Fruit fly (Drosophila melanogaster): ENCODE data around the gene CG44098.

CG44098 gene

dm6 chr3R:4804828-4805707 lies 32.1 kb upstream of the CG44098 start (continued):
- TF ChIP-seq lov (optimal IDR thresholded peaks at IDR 0.05) = no peak
- TF ChIP-seq lov (GFP tag; IDR thresholded peaks at IDR 0.05) = no peak
- peak; percentile 63 for TF ChIP-seq CG4282 (GFP tag; optimal IDR thresholded peaks at IDR 0.05)
- no peak for TF ChIP-seq inv (GFP tag; IDR thresholded peaks at IDR 0.05; ENCODE audit: partially characterized antibody)
- TF ChIP-seq Spps (tag; optimal IDR thresholded peaks at IDR 0.05) = peak; percentile 46
- TF ChIP-seq vfl (GFP tag; optimal IDR thresholded peaks at IDR 0.05) = peak; percentile 9
- peak; percentile 13; the same call in 1 of the 2 replicates for TF ChIP-seq CG1024 (GFP tag; IDR thresholded peaks at IDR 0.05)
- no peak for TF ChIP-seq CG3995 (GFP tag; optimal IDR thresholded peaks at IDR 0.05)
- TF ChIP-seq tll (GFP tag; optimal IDR thresholded peaks at IDR 0.05) = no peak
- no peak; the same call in 1 of the 3 replicates for TF ChIP-seq ci (GFP tag; IDR thresholded peaks at IDR 0.05)
- no peak for TF ChIP-seq CG9797 (GFP tag; optimal IDR thresholded peaks at IDR 0.05)
- no peak for TF ChIP-seq CG8944 (GFP tag; optimal IDR thresholded peaks at IDR 0.05)
- TF ChIP-seq schlank (tag; optimal IDR thresholded peaks at IDR 0.05) = no peak
- peak; percentile 13; the same call in 1 of the 3 replicates for TF ChIP-seq CG14050 (GFP tag; IDR thresholded peaks at IDR 0.05)
- TF ChIP-seq Ravus (GFP tag; IDR thresholded peaks at IDR 0.05) = peak; percentile 10; the same call in 1 of the 2 replicates
- no peak for TF ChIP-seq da (GFP tag; optimal IDR thresholded peaks at IDR 0.05)
- TF ChIP-seq lab (GFP tag; optimal IDR thresholded peaks at IDR 0.05) = peak; percentile 67
- no peak for TF ChIP-seq gro (GFP tag; optimal IDR thresholded peaks at IDR 0.05)
- peak; percentile 83; the same call in 1 of the 4 replicates for TF ChIP-seq chinmo (GFP tag; IDR thresholded peaks at IDR 0.05; ENCODE audit: partially characterized antibody)
- TF ChIP-seq CG33213 (GFP tag; optimal IDR thresholded peaks at IDR 0.05) = no peak
- TF ChIP-seq peb (GFP tag; IDR thresholded peaks at IDR 0.05) = no peak
- TF ChIP-seq Eip74EF (GFP tag; optimal IDR thresholded peaks at IDR 0.05) = peak in 1 of 2 experiments; percentile 20
- TF ChIP-seq Sry-β (GFP tag; optimal IDR thresholded peaks at IDR 0.05) = peak; percentile 79
- peak; percentile 81 for TF ChIP-seq grau (tag; optimal IDR thresholded peaks at IDR 0.05)
- peak; percentile 61 for TF ChIP-seq CG10543 (GFP tag; optimal IDR thresholded peaks at IDR 0.05)
- TF ChIP-seq Ptx1 (GFP tag; IDR thresholded peaks at IDR 0.05) = peak; percentile 74
- TF ChIP-seq CG6683 (GFP tag; optimal IDR thresholded peaks at IDR 0.05) = no peak
- TF ChIP-seq CG6175 (GFP tag; IDR thresholded peaks at IDR 0.05) = no peak
- TF ChIP-seq CG17359 (tag; optimal IDR thresholded peaks at IDR 0.05) = peak; percentile 75
- TF ChIP-seq CG10979 (tag; optimal IDR thresholded peaks at IDR 0.05) = peak; percentile 70
- no peak for TF ChIP-seq CG9609 (GFP tag; optimal IDR thresholded peaks at IDR 0.05)
- peak; percentile 38 for TF ChIP-seq CG18619 (GFP tag; optimal IDR thresholded peaks at IDR 0.05)
- TF ChIP-seq btn (GFP tag; optimal IDR thresholded peaks at IDR 0.05) = no peak
- no peak for TF ChIP-seq Lim3 (GFP tag; IDR thresholded peaks at IDR 0.05)
- no peak for TF ChIP-seq CG34376 (GFP tag; optimal IDR thresholded peaks at IDR 0.05)
- TF ChIP-seq Lpt (GFP tag; optimal IDR thresholded peaks at IDR 0.05) = no peak
- peak; percentile 83 for TF ChIP-seq CG2712 (tag; optimal IDR thresholded peaks at IDR 0.05)
- peak; percentile 64 for TF ChIP-seq CG7556 (GFP tag; optimal IDR thresholded peaks at IDR 0.05)
- TF ChIP-seq CG11560 (tag; IDR thresholded peaks at IDR 0.05) = no peak
- peak; percentile 26 for TF ChIP-seq CG15514 (GFP tag; optimal IDR thresholded peaks at IDR 0.05)
- no peak for TF ChIP-seq CG7928 (GFP tag; optimal IDR thresholded peaks at IDR 0.05)
- TF ChIP-seq CG14441 (GFP tag; IDR thresholded peaks at IDR 0.05) = peak; percentile 61; the same call in 1 of the 2 replicates
- peak; percentile 72 for TF ChIP-seq CG6689 (GFP tag; IDR thresholded peaks at IDR 0.05)
- no peak for TF ChIP-seq CG7745 (tag; optimal IDR thresholded peaks at IDR 0.05)
- TF ChIP-seq kah (GFP tag; optimal IDR thresholded peaks at IDR 0.05) = peak; percentile 60
- no peak for TF ChIP-seq Elba2 (GFP tag; optimal IDR thresholded peaks at IDR 0.05)
- TF ChIP-seq kay (GFP tag; optimal IDR thresholded peaks at IDR 0.05) = no peak
- no peak for TF ChIP-seq Sin3A (optimal IDR thresholded peaks at IDR 0.05)
- peak; percentile 70 for TF ChIP-seq BtbVII (GFP tag; optimal IDR thresholded peaks at IDR 0.05)
